Fruit fly (Drosophila melanogaster): ENCODE data around the gene PGRP-SA.

The PGRP-SA gene

DNA sequence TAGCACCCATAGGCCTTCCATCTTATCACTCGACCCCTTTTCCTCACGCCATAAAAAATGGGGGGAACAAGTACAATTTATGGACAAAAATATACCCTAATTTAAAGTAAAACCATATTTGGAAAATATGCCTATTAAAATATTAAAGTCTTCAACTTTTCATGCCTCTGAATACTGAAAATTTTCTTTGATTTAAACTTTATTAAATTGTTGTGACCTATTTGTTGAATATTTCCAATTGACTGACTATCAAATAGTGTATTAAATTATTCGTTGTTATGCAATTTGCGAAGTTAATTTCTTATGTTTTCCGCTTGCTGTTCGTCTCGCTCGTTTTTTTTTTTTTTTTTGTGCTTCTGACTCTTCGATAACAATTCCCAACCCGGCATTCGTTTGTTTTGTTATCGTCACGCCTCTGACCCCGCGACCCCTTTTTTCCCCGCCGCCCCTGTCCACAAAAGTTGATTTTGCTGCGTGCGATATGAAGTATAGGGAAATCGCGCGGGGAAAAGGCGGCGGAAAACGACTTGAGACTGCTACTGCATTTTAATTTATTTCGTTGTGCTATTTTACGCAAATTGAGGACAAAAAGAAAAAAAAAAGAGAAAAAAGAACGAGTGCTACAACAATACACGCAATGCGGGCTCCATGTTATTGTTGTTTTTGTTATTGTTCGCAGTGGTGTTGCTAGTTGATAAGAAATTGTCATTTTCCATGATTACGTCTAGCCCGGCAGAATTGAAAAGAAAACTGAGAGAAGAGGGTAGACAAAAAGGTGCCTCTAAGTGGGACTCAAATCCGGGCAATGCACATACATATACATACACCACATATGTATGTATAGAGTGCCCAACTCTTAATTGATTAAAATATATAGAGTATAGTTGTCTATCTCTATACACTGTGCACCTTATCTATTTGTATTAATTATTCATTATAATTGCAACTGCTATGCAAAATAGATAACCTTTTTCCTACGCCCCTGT lies 39.6 kb upstream of the PGRP-SA start (continued):
- TF ChIP-seq prd (optimal IDR thresholded peaks at IDR 0.05) = no peak
- TF ChIP-seq prd (GFP tag; IDR thresholded peaks at IDR 0.05) = peak; percentile 49; the same call in 1 of the 3 replicates
- peak; percentile 54 for TF ChIP-seq HHEX (GFP tag; optimal IDR thresholded peaks at IDR 0.05)
- no peak for TF ChIP-seq CG3726 (GFP tag; IDR thresholded peaks at IDR 0.05)
- no peak for TF ChIP-seq CkIIα-i1 (GFP tag; IDR thresholded peaks at IDR 0.05)
- TF ChIP-seq pan (optimal IDR thresholded peaks at IDR 0.05) = no peak
- TF ChIP-seq pan (GFP tag; optimal IDR thresholded peaks at IDR 0.05 in 1 of 2, IDR thresholded peaks at IDR 0.05 in 1 of 2) = peak in 1 of 2 experiments; percentile 73
- TF ChIP-seq CG2129 (GFP tag; IDR thresholded peaks at IDR 0.05; ENCODE audit: partially characterized antibody) = no peak
- TF ChIP-seq ara (GFP tag; IDR thresholded peaks at IDR 0.05) = peak; percentile 37; the same call in 1 of the 2 replicates
- no peak for TF ChIP-seq h (optimal IDR thresholded peaks at IDR 0.05)
- no peak for TF ChIP-seq CG34224 (GFP tag; IDR thresholded peaks at IDR 0.05; ENCODE audit: partially characterized antibody)
- TF ChIP-seq CG15073 (GFP tag; optimal IDR thresholded peaks at IDR 0.05) = no peak
- peak in 1 of 2 experiments; percentile 65 for TF ChIP-seq eve (GFP tag; optimal IDR thresholded peaks at IDR 0.05)
- no peak for TF ChIP-seq inv (GFP tag; IDR thresholded peaks at IDR 0.05; ENCODE audit: partially characterized antibody)
- TF ChIP-seq CG9797 (GFP tag; optimal IDR thresholded peaks at IDR 0.05) = no peak
- no peak for TF ChIP-seq B-H2 (GFP tag; optimal IDR thresholded peaks at IDR 0.05)
- peak; percentile 59 for TF ChIP-seq Ssrp (tag; optimal IDR thresholded peaks at IDR 0.05)
- no peak for TF ChIP-seq zf30C (GFP tag; optimal IDR thresholded peaks at IDR 0.05)
- TF ChIP-seq MESR4 (GFP tag; optimal IDR thresholded peaks at IDR 0.05) = no peak
- no peak for TF ChIP-seq CG33557 (GFP tag; optimal IDR thresholded peaks at IDR 0.05)
- no peak for TF ChIP-seq CG31388 (GFP tag; optimal IDR thresholded peaks at IDR 0.05)
- no peak for TF ChIP-seq HLH54F (GFP tag; optimal IDR thresholded peaks at IDR 0.05)
- no peak for TF ChIP-seq CG7987 (GFP tag; optimal IDR thresholded peaks at IDR 0.05)
- peak; percentile 49 for TF ChIP-seq mam (GFP tag; optimal IDR thresholded peaks at IDR 0.05)
- TF ChIP-seq CG7745 (tag; optimal IDR thresholded peaks at IDR 0.05) = no peak
- no peak for TF ChIP-seq Lpt (GFP tag; optimal IDR thresholded peaks at IDR 0.05)
- peak; percentile 42 for TF ChIP-seq Dek (tag; optimal IDR thresholded peaks at IDR 0.05)
- no peak for TF ChIP-seq emc (GFP tag; optimal IDR thresholded peaks at IDR 0.05)
- TF ChIP-seq sqz (GFP tag; optimal IDR thresholded peaks at IDR 0.05) = peak; percentile 76
- TF ChIP-seq CG10565 (GFP tag; optimal IDR thresholded peaks at IDR 0.05) = no peak
- TF ChIP-seq CG17568 (GFP tag; optimal IDR thresholded peaks at IDR 0.05) = no peak
- TF ChIP-seq ase (GFP tag; IDR thresholded peaks at IDR 0.05) = 0 out of 3 replicates have a peak, but pooled peaks have one; percentile 40
- no peak for TF ChIP-seq CG4854 (GFP tag; optimal IDR thresholded peaks at IDR 0.05)
- TF ChIP-seq stc (GFP tag; IDR thresholded peaks at IDR 0.05) = peak; percentile 69; the same call in 1 of the 2 replicates
- no peak for TF ChIP-seq CG12299 (tag; optimal IDR thresholded peaks at IDR 0.05)
- TF ChIP-seq E2f1 (GFP tag; IDR thresholded peaks at IDR 0.05) = peak; percentile 65
- TF ChIP-seq Ptx1 (GFP tag; IDR thresholded peaks at IDR 0.05) = peak; percentile 80
- TF ChIP-seq CG6689 (GFP tag; IDR thresholded peaks at IDR 0.05) = peak; percentile 65
- no peak for TF ChIP-seq CG14860 (GFP tag; IDR thresholded peaks at IDR 0.05; ENCODE audit: partially characterized antibody)
- TF ChIP-seq Fer2 (tag; optimal IDR thresholded peaks at IDR 0.05) = no peak
- no peak for TF ChIP-seq CG7963 (GFP tag; IDR thresholded peaks at IDR 0.05; ENCODE audit: partially characterized antibody)
- peak; percentile 48 for TF ChIP-seq exex (tag; optimal IDR thresholded peaks at IDR 0.05)
- TF ChIP-seq Oli (tag; optimal IDR thresholded peaks at IDR 0.05) = peak; percentile 72
- TF ChIP-seq CG2889 (GFP tag; IDR thresholded peaks at IDR 0.05) = 0 out of 3 replicates have a peak, but pooled peaks have one; percentile 36
- no peak for TF ChIP-seq fd102C (GFP tag; optimal IDR thresholded peaks at IDR 0.05)
- no peak for TF ChIP-seq Bgb (GFP tag; IDR thresholded peaks at IDR 0.05; ENCODE audit: partially characterized antibody)
- no peak for TF ChIP-seq CG14014 (GFP tag; IDR thresholded peaks at IDR 0.05)
- no peak for TF ChIP-seq Tbp (GFP tag; optimal IDR thresholded peaks at IDR 0.05)
- TF ChIP-seq ssp (GFP tag; IDR thresholded peaks at IDR 0.05) = 0 out of 2 replicates have a peak, but pooled peaks have one; percentile 27
